Worm (Caenorhabditis elegans) whole organism, L2 larva: ENCODE results near the gene gstk-1.

Source experiments
- C34F6.9 ChIP-seq: fragments of 150-350 bp; optimal IDR thresholded peaks from 2 replicates; lab custom pipeline; 2014; ENCODE audit warnings: missing biosample characterization, missing genetic modification characterization
- F13H6.1 ChIP-seq: sonication (generic microtip); optimal IDR thresholded peaks from 2 replicates; lab custom pipeline; 2016; ENCODE audit warnings: missing genetic modification characterization, missing compliant biosample characterization
- R02D3.7 ChIP-seq: fragments of 150-350 bp; optimal IDR thresholded peaks from 2 replicates; lab custom pipeline; 2014; ENCODE audit warnings: missing biosample characterization, missing genetic modification characterization
- alr-1 ChIP-seq: fragments of 150-350 bp; optimal IDR thresholded peaks from 2 replicates; lab custom pipeline; 2014; ENCODE audit warnings: missing biosample characterization, missing genetic modification characterization
- ama-1 ChIP-seq: fragments of 150-350 bp; optimal IDR thresholded peaks from 2 replicates; lab custom pipeline; 2018; ENCODE audit warnings: inconsistent platforms
- blmp-1 ChIP-seq: sonication (generic microtip); optimal IDR thresholded peaks from 2 replicates; lab custom pipeline; 2017; ENCODE audit warnings: missing genetic modification characterization, mild to moderate bottlenecking, missing compliant biosample characterization, antibody characterized with exemption, moderate library complexity; ENCODE audit not compliant: insufficient read depth
- ceh-16 ChIP-seq: fragments of 150-350 bp; optimal IDR thresholded peaks from 2 replicates; lab custom pipeline; 2014; ENCODE audit warnings: missing biosample characterization, missing genetic modification characterization
- ceh-82 ChIP-seq: fragments of 150-350 bp; optimal IDR thresholded peaks from 2 replicates; lab custom pipeline; 2014; ENCODE audit warnings: missing biosample characterization, missing genetic modification characterization
- crh-2 ChIP-seq: sonication (generic microtip); optimal IDR thresholded peaks from 2 replicates; lab custom pipeline; 2017; ENCODE audit warnings: missing biosample characterization, missing genetic modification characterization
- dmd-4 ChIP-seq: sonication (generic microtip); optimal IDR thresholded peaks from 2 replicates; lab custom pipeline; 2017; ENCODE audit warnings: missing biosample characterization, missing genetic modification characterization
- egl-27 ChIP-seq: sonication (generic microtip); optimal IDR thresholded peaks from 3 replicates; lab custom pipeline; 2017; ENCODE audit warnings: missing biosample characterization, missing genetic modification reagents, missing genetic modification characterization
- elt-1 ChIP-seq: fragments of 150-350 bp; optimal IDR thresholded peaks from 2 replicates; lab custom pipeline; 2014; ENCODE audit warnings: missing biosample characterization, missing genetic modification characterization
- elt-3 ChIP-seq: sonication (generic microtip); optimal IDR thresholded peaks from 2 replicates; lab custom pipeline; 2017; ENCODE audit warnings: missing biosample characterization, missing genetic modification characterization
- fos-1 ChIP-seq: fragments of 150-350 bp; optimal IDR thresholded peaks from 2 replicates; lab custom pipeline; 2014; ENCODE audit warnings: missing biosample characterization, missing genetic modification characterization
- gmeb-1 ChIP-seq: fragments of 150-350 bp; optimal IDR thresholded peaks from 2 replicates; lab custom pipeline; 2014; ENCODE audit warnings: missing biosample characterization, missing genetic modification characterization
- lin-13 ChIP-seq: fragments of 150-350 bp; optimal IDR thresholded peaks from 2 replicates; lab custom pipeline; 2014; ENCODE audit warnings: missing biosample characterization, missing genetic modification reagents, missing genetic modification characterization
- lin-39 ChIP-seq: fragments of 150-350 bp; optimal IDR thresholded peaks from 2 replicates; lab custom pipeline; 2014; ENCODE audit warnings: missing biosample characterization, missing genetic modification reagents, missing genetic modification characterization
- lsy-2 ChIP-seq, 2 experiments: fragments of 150-350 bp in 1 of 2; sonication (generic microtip) in 1 of 2; optimal IDR thresholded peaks; 2 replicates each; lab custom pipeline; 2014 to 2017; ENCODE audit warnings: missing biosample characterization in 2 of 2, missing genetic modification characterization in 2 of 2
- nhr-11 ChIP-seq: fragments of 150-350 bp; optimal IDR thresholded peaks from 2 replicates; lab custom pipeline; 2014; ENCODE audit warnings: missing biosample characterization, missing genetic modification characterization
- nhr-12 ChIP-seq: fragments of 150-350 bp; optimal IDR thresholded peaks from 2 replicates; lab custom pipeline; 2014; ENCODE audit warnings: missing biosample characterization, missing genetic modification characterization
- nhr-129 ChIP-seq: fragments of 150-350 bp; optimal IDR thresholded peaks from 2 replicates; lab custom pipeline; 2014; ENCODE audit warnings: missing biosample characterization, missing genetic modification characterization
- nhr-21 ChIP-seq: fragments of 150-350 bp; optimal IDR thresholded peaks from 2 replicates; lab custom pipeline; 2014; ENCODE audit warnings: missing biosample characterization, missing genetic modification characterization
- nhr-23 ChIP-seq: fragments of 150-350 bp; optimal IDR thresholded peaks from 2 replicates; lab custom pipeline; 2014; ENCODE audit warnings: missing biosample characterization, missing genetic modification reagents, missing genetic modification characterization
- nhr-237 ChIP-seq: fragments of 150-350 bp; optimal IDR thresholded peaks from 2 replicates; lab custom pipeline; 2014; ENCODE audit warnings: missing biosample characterization, missing genetic modification characterization
- nhr-25 ChIP-seq: fragments of 150-350 bp; sonication (generic microtip); optimal IDR thresholded peaks from 3 replicates; lab custom pipeline; 2014; ENCODE audit warnings: missing biosample characterization, missing genetic modification characterization
- nhr-6 ChIP-seq: fragments of 150-350 bp; optimal IDR thresholded peaks from 2 replicates; lab custom pipeline; 2014; ENCODE audit warnings: missing biosample characterization, missing genetic modification characterization
- nhr-77 ChIP-seq: fragments of 150-350 bp; optimal IDR thresholded peaks from 2 replicates; lab custom pipeline; 2014; ENCODE audit warnings: missing biosample characterization, missing genetic modification characterization
- peb-1 ChIP-seq: fragments of 150-350 bp; optimal IDR thresholded peaks from 2 replicates; lab custom pipeline; 2014; ENCODE audit warnings: missing biosample characterization, missing genetic modification characterization
- sem-4 ChIP-seq: fragments of 150-350 bp; optimal IDR thresholded peaks from 2 replicates; lab custom pipeline; 2014; ENCODE audit warnings: missing biosample characterization, missing genetic modification reagents, missing genetic modification characterization
- skn-1 ChIP-seq: sonication (generic microtip); optimal IDR thresholded peaks from 2 replicates; lab custom pipeline; 2017; ENCODE audit warnings: missing biosample characterization, missing genetic modification characterization
- sma-3 ChIP-seq: sonication (generic microtip); optimal IDR thresholded peaks from 2 replicates; lab custom pipeline; 2016; ENCODE audit warnings: missing genetic modification reagents, missing genetic modification characterization, missing compliant biosample characterization
- sma-9 ChIP-seq, 2 experiments: fragments of 150-350 bp in 1 of 2; sonication (generic microtip) in 1 of 2; optimal IDR thresholded peaks; 2 replicates each; lab custom pipeline; 2014 to 2016; ENCODE audit warnings: missing genetic modification characterization in 2 of 2, mild to moderate bottlenecking in 1 of 2, missing biosample characterization in 1 of 2, missing compliant biosample characterization in 1 of 2, missing genetic modification reagents in 1 of 2, moderate library complexity in 1 of 2
- snpc-4 ChIP-seq: fragments of 150-350 bp; optimal IDR thresholded peaks from 2 replicates; lab custom pipeline; 2014; ENCODE audit warnings: missing biosample characterization, missing genetic modification characterization
- unc-39 ChIP-seq: fragments of 150-350 bp; optimal IDR thresholded peaks from 2 replicates; lab custom pipeline; 2014; ENCODE audit warnings: missing biosample characterization, missing genetic modification characterization
- unc-55 ChIP-seq: fragments of 150-350 bp; sonication (generic microtip); optimal IDR thresholded peaks from 3 replicates; lab custom pipeline; 2014; ENCODE audit warnings: missing biosample characterization, missing genetic modification reagents, missing genetic modification characterization
- unc-62 ChIP-seq: fragments of 150-350 bp; optimal IDR thresholded peaks from 2 replicates; lab custom pipeline; 2014; ENCODE audit warnings: missing biosample characterization, missing genetic modification reagents, missing genetic modification characterization
- zag-1 ChIP-seq: fragments of 150-350 bp; optimal IDR thresholded peaks from 2 replicates; lab custom pipeline; 2014; ENCODE audit warnings: missing biosample characterization, missing genetic modification characterization
- ztf-1 ChIP-seq: fragments of 200-800 bp; sonication (Bioruptor generic); conservative IDR thresholded peaks from 2 replicates; pipeline ENCODE4 v1.3.6; 2022; ENCODE audit warnings: missing genetic modification characterization, missing compliant biosample characterization
- ztf-11 ChIP-seq: sonication (generic microtip); optimal IDR thresholded peaks from 2 replicates; lab custom pipeline; 2017; ENCODE audit warnings: missing biosample characterization, missing genetic modification characterization

gstk-1 gene

DNA sequence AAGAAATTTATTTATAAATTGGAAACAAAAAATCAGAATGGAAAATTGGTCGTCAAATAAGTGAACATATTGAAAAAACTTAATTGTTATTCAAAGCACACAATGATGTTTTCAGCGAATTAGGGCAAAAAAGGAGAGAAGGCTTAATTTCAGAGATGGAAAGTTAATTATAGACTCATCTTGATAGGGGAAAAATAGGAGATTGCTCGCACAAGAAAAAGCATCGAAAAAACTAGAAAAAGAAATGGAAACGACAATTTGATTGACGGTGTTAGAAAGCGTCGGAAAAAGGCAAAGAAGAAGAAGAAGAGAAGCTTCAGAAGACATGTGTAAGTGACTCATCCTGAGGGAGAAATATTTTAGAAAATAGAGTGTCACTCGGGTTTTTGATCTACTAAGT, 39.4 kb downstream of the gstk-1 start:
- TF ChIP-seq sma-9 (GFP tag; optimal IDR thresholded peaks at IDR 0.05; lab: Kevin White, UChicago) (peak; percentile 15), sma-9 (tag; optimal IDR thresholded peaks at IDR 0.05; lab: Kevin White, UChicago) (no peak), lsy-2 (tag; optimal IDR thresholded peaks at IDR 0.05; lab: Kevin White, UChicago) (peak in 1 of 2 experiments; percentile 30), snpc-4 (tag; lab: Kevin White, UChicago) (no peak), zag-1 (tag; lab: Kevin White, UChicago) (peak; percentile 7), nhr-129 (tag; lab: Kevin White, UChicago) (no peak)

DNA sequence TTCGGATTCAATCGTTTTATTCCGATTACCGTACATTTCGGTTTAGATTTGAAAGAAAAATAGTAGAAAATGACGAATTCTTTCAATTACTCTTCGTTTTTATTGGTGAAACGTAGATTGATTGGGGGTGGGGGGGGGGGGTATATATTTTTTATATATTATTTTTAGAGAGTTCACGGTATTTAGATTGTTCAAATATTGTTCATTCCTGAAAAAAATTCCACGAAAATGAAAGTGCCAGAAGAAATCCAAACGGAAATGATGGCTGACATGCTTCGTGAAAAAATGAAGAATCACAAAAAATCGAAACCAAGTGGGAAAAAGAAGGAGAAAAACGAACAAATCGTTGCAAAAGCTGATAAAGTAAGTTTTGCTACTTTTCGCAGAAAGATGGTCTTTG, 43.9 kb downstream of the gstk-1 start, which contains the start of the genes Y53C12A.8 and Y53C12A.7:
Gene Y53C12A.8 (minus strand): TSS at position 101 of the 400 bp plus-strand sequence.
Gene Y53C12A.7 (plus strand): TSS at position 181 of the 400 bp plus-strand sequence.
- TF ChIP-seq nhr-12 (tag; lab: Kevin White, UChicago): no peak
- TF ChIP-seq, all 48 proteins: peak for 0

DNA sequence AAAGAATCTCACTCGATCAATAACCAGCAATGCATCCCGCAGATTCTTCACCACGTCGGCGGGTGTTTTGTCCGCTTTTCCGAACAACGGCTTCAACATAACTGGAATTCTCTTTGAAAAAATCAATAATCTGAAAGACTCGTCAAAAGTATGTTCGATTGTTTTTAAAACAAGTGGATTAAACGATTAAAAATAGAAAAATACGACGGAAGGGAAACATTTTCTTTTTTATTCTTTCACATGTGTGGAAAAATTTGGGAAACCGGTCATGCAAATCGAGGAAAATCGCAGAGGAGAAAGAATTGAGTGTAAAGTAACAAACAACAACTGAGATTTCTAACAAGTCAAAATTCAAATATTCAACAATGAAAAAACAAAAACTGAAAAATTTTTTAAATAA, 47.1 kb downstream of the gstk-1 start, which contains the start of gene mop-25.2:
Gene mop-25.2 (minus strand): TSS at position 101 of the 400 bp plus-strand sequence.
- TF ChIP-seq lin-13 (GFP tag; lab: Kevin White, UChicago) (no peak), ceh-16 (tag; lab: Kevin White, UChicago) (no peak), crh-2 (no peak), elt-3 (tag; lab: Kevin White, UChicago) (no peak), zag-1 (tag; lab: Kevin White, UChicago) (no peak), skn-1 (tag; lab: Kevin White, UChicago) (no peak), lin-39 (tag; lab: Kevin White, UChicago) (no peak), ama-1 (lab: Kevin White, UChicago) (no peak), gmeb-1 (no peak), R02D3.7 (tag; lab: Kevin White, UChicago) (no peak), unc-39 (no peak), unc-62 (GFP tag; lab: Kevin White, UChicago) (no peak), nhr-25 (no peak), nhr-237 (tag; lab: Kevin White, UChicago) (no peak), dmd-4 (tag; lab: Kevin White, UChicago) (no peak), ceh-82 (tag; lab: Kevin White, UChicago) (no peak), peb-1 (tag; lab: Kevin White, UChicago) (no peak), sem-4 (tag; lab: Kevin White, UChicago) (no peak)

DNA sequence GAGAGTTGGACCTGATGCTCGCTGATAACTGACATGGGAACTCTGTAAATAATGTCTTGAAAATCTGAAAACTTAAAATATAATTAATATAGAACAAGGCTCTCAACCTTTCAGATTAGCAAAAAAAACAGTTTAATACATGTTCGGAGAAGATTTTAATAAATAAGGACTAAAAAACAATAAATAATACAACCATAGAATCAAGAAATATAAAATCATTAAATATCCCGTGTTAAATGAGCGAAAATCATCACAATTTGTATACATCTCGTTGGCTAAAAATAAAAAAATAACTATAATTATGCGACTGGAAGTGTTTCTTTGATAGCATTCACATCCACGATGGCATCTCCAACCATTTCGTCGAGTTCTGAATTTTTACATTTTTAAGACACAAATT, 48.2 kb downstream of the gstk-1 start, which contains the start of gene Y53C12A.10:
Gene Y53C12A.10 (minus strand): TSS at position 101 of the 400 bp plus-strand sequence.
- TF ChIP-seq ztf-1 (no peak), R02D3.7 (tag; lab: Kevin White, UChicago) (no peak), F13H6.1 (tag; lab: Kevin White, UChicago) (no peak), egl-27 (no peak), ztf-11 (tag; lab: Kevin White, UChicago) (no peak), nhr-23 (tag; lab: Kevin White, UChicago) (no peak), nhr-6 (tag; lab: Kevin White, UChicago) (no peak), ceh-16 (tag; lab: Kevin White, UChicago) (no peak), lin-13 (GFP tag; lab: Kevin White, UChicago) (no peak), nhr-11 (no peak), elt-1 (tag; lab: Kevin White, UChicago) (no peak), alr-1 (no peak), peb-1 (tag; lab: Kevin White, UChicago) (no peak)

DNA sequence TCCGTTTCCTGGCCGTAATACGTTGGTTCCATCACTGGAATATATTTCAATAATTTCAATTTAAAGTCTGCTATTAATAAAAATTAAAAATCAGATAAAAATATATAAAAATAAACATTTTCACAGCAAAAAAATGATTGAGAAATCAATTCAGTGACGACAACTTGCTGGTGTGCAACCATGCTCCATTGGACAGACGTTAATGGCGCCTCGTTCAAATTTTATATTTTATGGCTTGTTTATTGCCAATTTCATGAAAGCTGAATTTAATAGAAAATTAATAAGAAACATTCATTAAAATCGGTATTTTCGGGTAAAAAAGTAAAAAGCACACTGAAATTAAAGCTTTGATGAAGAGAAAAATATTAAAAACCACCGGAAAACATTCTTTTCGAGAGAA, 49.7 kb downstream of the gstk-1 start, which contains the start of gene Y53C12A.3:
Gene Y53C12A.3 (minus strand): TSS at position 34 of the 400 bp plus-strand sequence.
- TF ChIP-seq sma-9 (GFP tag; optimal IDR thresholded peaks at IDR 0.05; lab: Kevin White, UChicago): no peak
- TF ChIP-seq sma-9 (tag; optimal IDR thresholded peaks at IDR 0.05; lab: Kevin White, UChicago): no peak
- TF ChIP-seq nhr-129 (tag; lab: Kevin White, UChicago): peak; percentile 7
- TF ChIP-seq blmp-1 (tag; lab: Kevin White, UChicago): peak; percentile 24
- no peak for TF ChIP-seq nhr-21 (tag; lab: Kevin White, UChicago)
- peak; percentile 79 for TF ChIP-seq unc-55 (GFP tag; lab: Kevin White, UChicago)
- no peak for TF ChIP-seq nhr-77 (tag; lab: Kevin White, UChicago)
- TF ChIP-seq gmeb-1: peak; percentile 91
- TF ChIP-seq sem-4 (tag; lab: Kevin White, UChicago): no peak
- TF ChIP-seq fos-1 (tag; lab: Kevin White, UChicago): peak; percentile 17
- TF ChIP-seq sma-3 (GFP tag; lab: Kevin White, UChicago): peak; percentile 7
- TF ChIP-seq crh-2: peak; percentile 39
- TF ChIP-seq C34F6.9 (tag; lab: Kevin White, UChicago): peak; percentile 40
- TF ChIP-seq lsy-2 (tag; optimal IDR thresholded peaks at IDR 0.05; lab: Kevin White, UChicago): peak in 1 of 2 experiments; percentile 74
- peak; percentile 34 for TF ChIP-seq lin-13 (GFP tag; lab: Kevin White, UChicago)
- no peak for TF ChIP-seq R02D3.7 (tag; lab: Kevin White, UChicago)
